Worm (Caenorhabditis elegans): ENCODE results near the gene math-37.

The math-37 gene

ce11 chrII:2140817-2141216 is 18.8 kb upstream of the math-37 start, which contains the start of gene C40A11.3:
Gene C40A11.3 (plus strand): TSS chrII:2141117.
- TF ChIP-seq cog-1 (tag; optimal IDR thresholded peaks at IDR 0.05) (no peak), klf-2 (GFP tag; conservative IDR thresholded peaks at IDR 0.05) (no peak), ztf-29 (GFP tag; IDR thresholded peaks at IDR 0.05) (no peak), flt-1 (GFP tag; IDR thresholded peaks at IDR 0.05) (no peak), T22C8.4 (GFP tag; IDR thresholded peaks at IDR 0.05) (no peak), tab-1 (GFP tag; IDR thresholded peaks at IDR 0.05) (no peak), ztf-23 (GFP tag; IDR thresholded peaks at IDR 0.05) (no peak), ref-1 (GFP tag; conservative IDR thresholded peaks at IDR 0.05) (no peak), med-1 (GFP tag; optimal IDR thresholded peaks at IDR 0.05; ENCODE audit: insufficient read depth) (no peak)

ce11 chrII:2138901-2139300 is 16.9 kb upstream of the math-37 start:
- TF ChIP-seq cog-1 (tag; optimal IDR thresholded peaks at IDR 0.05) (no peak), tab-1 (GFP tag; IDR thresholded peaks at IDR 0.05) (no peak), ztf-29 (GFP tag; IDR thresholded peaks at IDR 0.05) (no peak), ztf-23 (GFP tag; IDR thresholded peaks at IDR 0.05) (no peak), T22C8.4 (GFP tag; IDR thresholded peaks at IDR 0.05) (no peak), klf-2 (GFP tag; conservative IDR thresholded peaks at IDR 0.05) (no peak), flt-1 (GFP tag; IDR thresholded peaks at IDR 0.05) (no peak), ref-1 (GFP tag; conservative IDR thresholded peaks at IDR 0.05) (no peak), med-1 (GFP tag; optimal IDR thresholded peaks at IDR 0.05; ENCODE audit: insufficient read depth) (no peak)

DNA sequence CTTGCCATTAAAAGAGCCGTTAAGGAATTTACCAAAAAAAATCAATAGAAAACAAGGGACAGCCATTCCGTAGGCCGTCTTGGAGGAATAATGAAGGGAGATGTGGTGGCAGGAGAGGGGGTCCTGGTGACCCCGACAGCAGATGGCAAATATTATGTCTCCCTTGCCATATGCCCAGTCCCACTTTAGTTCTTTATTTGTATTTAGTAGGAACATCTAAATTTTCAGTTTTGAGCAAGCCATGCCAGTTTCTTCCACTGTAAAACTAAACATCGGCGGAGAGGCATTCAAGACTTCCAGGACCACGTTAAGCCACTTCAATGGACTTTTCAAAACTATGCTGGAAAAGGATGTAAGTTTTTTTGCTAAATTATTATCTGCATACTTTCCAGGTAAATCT is 15.2 kb upstream of the math-37 start, which contains the start of gene C40A11.4:
Gene C40A11.4, plus strand, starts transcription at position 188 of the 400 bp plus-strand sequence.
- TF ChIP-seq klf-2 (GFP tag; conservative IDR thresholded peaks at IDR 0.05), result no peak
- peak; percentile 32; the same call in 1 of the 2 replicates for TF ChIP-seq T22C8.4 (GFP tag; IDR thresholded peaks at IDR 0.05)
- no peak for TF ChIP-seq med-1 (GFP tag; optimal IDR thresholded peaks at IDR 0.05; ENCODE audit: insufficient read depth)

DNA sequence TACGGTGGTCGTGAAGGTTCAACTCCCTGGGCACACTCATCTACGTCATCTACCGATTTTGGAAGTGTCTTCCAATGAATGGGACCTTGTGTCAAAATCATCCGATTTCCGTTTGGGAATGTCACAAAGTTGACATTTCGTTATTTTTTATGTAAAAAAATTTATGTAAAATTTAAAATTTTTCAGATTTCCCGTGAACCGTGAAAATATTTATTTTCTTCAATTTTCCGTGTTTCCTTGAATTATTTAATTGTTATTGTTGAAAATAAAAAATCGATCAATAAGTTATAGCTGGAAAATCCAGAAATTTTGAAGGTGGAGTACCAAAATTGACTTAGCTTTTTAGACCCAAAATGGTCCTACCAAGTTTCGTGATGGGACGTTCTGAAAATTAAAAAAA is 13.6 kb upstream of the math-37 start, which contains the start of gene hpo-7:
Gene hpo-7, minus strand, starts transcription at position 101 of the 400 bp plus-strand sequence.
- TF ChIP-seq klf-2 (GFP tag; conservative IDR thresholded peaks at IDR 0.05) (no peak), ztf-23 (GFP tag; IDR thresholded peaks at IDR 0.05) (no peak), med-1 (GFP tag; optimal IDR thresholded peaks at IDR 0.05; ENCODE audit: insufficient read depth) (no peak), tab-1 (GFP tag; IDR thresholded peaks at IDR 0.05) (no peak), ztf-29 (GFP tag; IDR thresholded peaks at IDR 0.05) (no peak), ref-1 (GFP tag; conservative IDR thresholded peaks at IDR 0.05) (no peak)

DNA sequence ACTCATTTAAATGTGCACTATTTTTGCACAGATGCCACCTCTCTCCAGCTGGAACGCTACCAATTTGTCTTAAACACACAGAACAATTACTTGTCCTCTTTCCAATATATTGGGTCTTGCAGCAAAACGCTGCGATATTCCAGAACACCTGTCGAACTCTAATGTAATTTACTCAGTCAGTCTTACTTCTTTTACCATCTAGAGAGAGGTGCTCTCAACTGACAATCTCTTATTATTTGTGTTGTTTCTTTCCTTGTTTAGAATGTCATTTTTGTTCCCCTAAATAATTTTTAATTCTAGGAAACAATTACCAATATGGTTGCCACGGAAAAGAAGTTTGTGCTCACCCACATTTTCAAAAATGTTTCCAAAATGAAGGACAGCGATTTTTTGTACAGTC is 8.8 kb upstream of the math-37 start, which contains the start of gene sdz-28:
Gene sdz-28, plus strand, starts transcription at position 301 of the 400 bp plus-strand sequence.
- TF ChIP-seq ref-1 (GFP tag; conservative IDR thresholded peaks at IDR 0.05) (no peak), klf-2 (GFP tag; conservative IDR thresholded peaks at IDR 0.05) (no peak), flt-1 (GFP tag; IDR thresholded peaks at IDR 0.05) (no peak), ztf-29 (GFP tag; IDR thresholded peaks at IDR 0.05) (no peak), ztf-23 (GFP tag; IDR thresholded peaks at IDR 0.05) (no peak), cog-1 (tag; optimal IDR thresholded peaks at IDR 0.05) (no peak), med-1 (GFP tag; optimal IDR thresholded peaks at IDR 0.05; ENCODE audit: insufficient read depth) (no peak), tab-1 (GFP tag; IDR thresholded peaks at IDR 0.05) (no peak), T22C8.4 (GFP tag; IDR thresholded peaks at IDR 0.05) (no peak)

- TF ChIP-seq klf-2 (GFP tag; conservative IDR thresholded peaks at IDR 0.05), result no peak
- no peak for TF ChIP-seq cog-1 (tag; optimal IDR thresholded peaks at IDR 0.05)
- no peak for TF ChIP-seq ztf-23 (GFP tag; IDR thresholded peaks at IDR 0.05)
- TF ChIP-seq med-1 (GFP tag; optimal IDR thresholded peaks at IDR 0.05; ENCODE audit: insufficient read depth), result no peak
- no peak for TF ChIP-seq ref-1 (GFP tag; conservative IDR thresholded peaks at IDR 0.05)
- no peak for TF ChIP-seq T22C8.4 (GFP tag; IDR thresholded peaks at IDR 0.05)
- no peak for TF ChIP-seq ztf-29 (GFP tag; IDR thresholded peaks at IDR 0.05)
- TF ChIP-seq tab-1 (GFP tag; IDR thresholded peaks at IDR 0.05), result no peak
- no peak for TF ChIP-seq flt-1 (GFP tag; IDR thresholded peaks at IDR 0.05)
Observed at ce11 chrII:2122762-2123161, 771 bp upstream of the math-37 start.

DNA sequence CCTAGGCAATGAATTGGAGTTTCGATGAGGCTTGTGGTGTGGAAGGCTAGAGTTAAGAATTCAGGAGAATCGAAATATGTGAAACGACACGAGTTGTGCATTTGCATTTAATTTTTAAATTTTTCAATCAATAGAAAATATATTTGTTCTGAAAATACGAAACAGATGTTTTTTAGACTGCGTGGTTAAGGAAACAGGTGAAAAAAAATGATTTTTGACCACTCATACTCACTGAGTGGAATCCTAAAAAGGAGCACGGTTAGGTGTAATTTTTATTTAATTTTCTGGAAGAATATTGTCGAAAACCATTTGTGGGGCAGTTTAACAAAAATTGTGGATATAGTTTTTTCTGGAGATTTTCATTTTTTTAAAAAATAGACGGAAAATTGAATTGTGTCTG is 5.2 kb downstream of the math-37 start, which contains the start of gene srh-195:
Gene srh-195, minus strand, starts transcription at position 101 of the 400 bp plus-strand sequence.
- TF ChIP-seq cog-1 (tag; optimal IDR thresholded peaks at IDR 0.05), result no peak

DNA sequence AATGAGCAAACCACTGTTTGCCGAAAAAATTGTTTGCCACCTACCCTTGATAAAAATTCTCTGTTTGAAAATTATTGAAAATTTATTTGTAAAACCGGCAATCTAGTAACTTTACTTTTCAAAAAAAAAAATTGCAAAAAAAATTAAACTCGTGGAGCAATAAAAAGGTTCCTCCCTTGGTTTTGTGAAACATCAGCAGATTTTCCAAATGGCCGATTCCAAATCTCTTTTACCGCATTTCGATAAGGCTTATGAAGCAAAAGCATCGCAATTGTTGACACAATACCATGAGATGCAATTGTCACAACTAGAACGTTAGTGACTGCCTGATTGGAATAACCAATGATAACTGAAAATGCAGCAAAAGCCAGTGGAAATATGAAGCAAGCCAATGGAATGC is 7.5 kb downstream of the math-37 start:
- TF ChIP-seq ztf-23 (GFP tag; IDR thresholded peaks at IDR 0.05), result no peak
- TF ChIP-seq tab-1 (GFP tag; IDR thresholded peaks at IDR 0.05), result no peak
- TF ChIP-seq klf-2 (GFP tag; conservative IDR thresholded peaks at IDR 0.05), result no peak
- no peak for TF ChIP-seq med-1 (GFP tag; optimal IDR thresholded peaks at IDR 0.05; ENCODE audit: insufficient read depth)

ce11 chrII:2112948-2113347 is 9.0 kb downstream of the math-37 start, which contains the start of gene R52.6:
Gene R52.6 (minus strand): TSS chrII:2113048.
- TF ChIP-seq med-1 (GFP tag; optimal IDR thresholded peaks at IDR 0.05; ENCODE audit: insufficient read depth), result no peak
- TF ChIP-seq cog-1 (tag; optimal IDR thresholded peaks at IDR 0.05), result no peak
- TF ChIP-seq ztf-29 (GFP tag; IDR thresholded peaks at IDR 0.05), result no peak
- no peak for TF ChIP-seq tab-1 (GFP tag; IDR thresholded peaks at IDR 0.05)
- no peak for TF ChIP-seq ref-1 (GFP tag; conservative IDR thresholded peaks at IDR 0.05)

DNA sequence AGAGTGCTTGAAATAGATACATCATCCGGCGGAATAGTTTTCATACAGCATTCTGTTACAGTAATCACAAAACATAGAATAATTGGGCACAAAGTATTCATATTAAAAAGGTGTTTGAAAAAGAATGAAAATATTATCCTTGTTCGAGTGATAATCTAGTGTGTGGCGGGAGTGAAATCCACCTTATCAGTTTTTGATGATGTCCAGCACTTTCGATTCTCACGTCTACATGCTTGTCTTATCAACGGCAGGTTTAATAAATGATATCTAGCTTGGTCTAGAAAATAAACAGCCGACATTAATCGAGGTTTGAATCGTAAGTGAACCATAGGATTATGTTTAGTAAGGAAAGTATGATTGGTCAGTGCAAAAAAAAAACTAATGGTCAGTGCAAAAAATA is 12.0 kb downstream of the math-37 start, which contains the start of gene R52.5:
Gene R52.5, minus strand, starts transcription at position 101 of the 400 bp plus-strand sequence.
- TF ChIP-seq flt-1 (GFP tag; IDR thresholded peaks at IDR 0.05) (no peak), klf-2 (GFP tag; conservative IDR thresholded peaks at IDR 0.05) (no peak), cog-1 (tag; optimal IDR thresholded peaks at IDR 0.05) (no peak), ref-1 (GFP tag; conservative IDR thresholded peaks at IDR 0.05) (no peak), tab-1 (GFP tag; IDR thresholded peaks at IDR 0.05) (no peak), T22C8.4 (GFP tag; IDR thresholded peaks at IDR 0.05) (no peak), ztf-23 (GFP tag; IDR thresholded peaks at IDR 0.05) (no peak), ztf-29 (GFP tag; IDR thresholded peaks at IDR 0.05) (no peak)

All from whole organism, midembryonic.